Worm (Caenorhabditis elegans): ENCODE data around the gene ipla-2.

- TF ChIP-seq ets-4 (tag; optimal IDR thresholded peaks at IDR 0.05): no peak
- TF ChIP-seq ceh-30 (tag; optimal IDR thresholded peaks at IDR 0.05): no peak
- TF ChIP-seq ceh-45 (GFP tag; IDR thresholded peaks at IDR 0.05): no peak
- TF ChIP-seq eyg-1 (tag; optimal IDR thresholded peaks at IDR 0.05): no peak
- no peak for TF ChIP-seq nhr-11 (tag; optimal IDR thresholded peaks at IDR 0.05)
- TF ChIP-seq dmd-4 (tag; optimal IDR thresholded peaks at IDR 0.05; ENCODE audit: borderline replicate concordance): no peak
- TF ChIP-seq sox-2 (GFP tag; IDR thresholded peaks at IDR 0.05): no peak
Observed at ce11 chrX:9789110-9789509, 48.7 kb downstream of the ipla-2 start, which contains the start of gene F36G3.1.
